Fruit fly (Drosophila melanogaster): Measurements from ENCODE around the gene jp.

The jp gene

DNA sequence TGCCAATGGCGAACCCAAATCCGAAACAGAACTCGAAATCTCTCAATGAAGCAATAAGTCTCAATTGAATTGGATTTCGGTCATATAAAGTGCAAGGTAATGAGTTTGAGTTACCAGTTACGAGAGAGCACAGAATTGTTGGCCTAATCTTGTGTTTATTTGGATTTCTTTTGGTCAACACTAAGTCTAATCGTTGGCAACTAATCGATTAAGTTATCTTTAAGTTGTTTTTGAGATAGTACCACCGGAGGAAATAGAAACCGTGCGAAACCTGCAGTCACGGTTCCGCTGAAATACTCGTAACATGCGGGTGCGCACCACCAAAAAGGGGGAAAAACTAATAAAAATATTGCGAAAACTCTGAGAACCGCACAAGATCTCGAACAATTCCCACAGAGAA, 22.6 kb upstream of the jp start, which contains the start of gene CG3841:
CG3841 (plus strand) TSS at position 301 of the 400 bp plus-strand sequence.
- TF ChIP-seq cato (GFP tag; optimal IDR thresholded peaks at IDR 0.05; ENCODE audit: borderline replicate concordance) (no peak), exex (tag; optimal IDR thresholded peaks at IDR 0.05) (peak; percentile 40)

DNA sequence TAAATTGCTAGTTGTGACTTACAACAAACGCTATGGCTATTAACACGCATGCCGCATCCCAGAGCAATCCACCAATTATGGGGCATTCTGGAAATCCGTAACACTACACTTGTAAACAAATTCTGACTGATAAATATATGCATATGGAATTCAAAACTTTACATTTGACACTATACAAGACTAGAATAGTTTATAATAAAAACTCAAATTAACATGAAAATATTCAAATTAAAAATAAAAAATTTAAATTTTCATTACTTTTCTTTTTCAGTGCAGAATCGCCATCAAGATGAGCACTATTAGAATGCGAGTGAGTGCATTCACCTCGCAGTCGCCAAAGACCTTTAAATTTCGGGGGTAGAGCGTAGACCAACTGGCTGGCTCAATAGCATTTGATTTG, 19.4 kb upstream of the jp start:
- peak; percentile 5 for TF ChIP-seq nerfin-1 (tag; optimal IDR thresholded peaks at IDR 0.05)
- TF ChIP-seq CG8924 (tag; optimal IDR thresholded peaks at IDR 0.05), result peak; percentile 41
- TF ChIP-seq shn (GFP tag; optimal IDR thresholded peaks at IDR 0.05), result no peak
- TF ChIP-seq Asciz (GFP tag; optimal IDR thresholded peaks at IDR 0.05), result peak; percentile 31
- peak; percentile 15 for TF ChIP-seq CG10209 (GFP tag; optimal IDR thresholded peaks at IDR 0.05)
- TF ChIP-seq HmgD (GFP tag; optimal IDR thresholded peaks at IDR 0.05), result no peak
- TF ChIP-seq zfh2 (GFP tag; optimal IDR thresholded peaks at IDR 0.05), result no peak
- no peak for TF ChIP-seq CG33213 (GFP tag; optimal IDR thresholded peaks at IDR 0.05)
- peak; percentile 64 for TF ChIP-seq CG15696 (tag; optimal IDR thresholded peaks at IDR 0.05)
- TF ChIP-seq CG10366 (GFP tag; IDR thresholded peaks at IDR 0.05), result no peak
- 0 out of 3 replicates have a peak, but pooled peaks have one; percentile 48 for TF ChIP-seq CG17361 (GFP tag; IDR thresholded peaks at IDR 0.05)
- TF ChIP-seq CG9727 (GFP tag; optimal IDR thresholded peaks at IDR 0.05), result peak; percentile 60
- TF ChIP-seq ap (GFP tag; IDR thresholded peaks at IDR 0.05), result no peak
- peak; percentile 36 for TF ChIP-seq CG6254 (GFP tag; optimal IDR thresholded peaks at IDR 0.05)
- peak; percentile 1 for TF ChIP-seq CG13775 (GFP tag; optimal IDR thresholded peaks at IDR 0.05)
- TF ChIP-seq CG10267 (tag; optimal IDR thresholded peaks at IDR 0.05), result peak; percentile 59
- TF ChIP-seq CG14710 (tag; optimal IDR thresholded peaks at IDR 0.05), result peak; percentile 71
- TF ChIP-seq ab (GFP tag; optimal IDR thresholded peaks at IDR 0.05), result no peak
- peak; percentile 83 for TF ChIP-seq CG2712 (tag; optimal IDR thresholded peaks at IDR 0.05)
- no peak for TF ChIP-seq CG12071 (GFP tag; optimal IDR thresholded peaks at IDR 0.05)
- TF ChIP-seq vvl (GFP tag; IDR thresholded peaks at IDR 0.05), result peak; percentile 74
- TF ChIP-seq Hand (GFP tag; optimal IDR thresholded peaks at IDR 0.05), result no peak
- peak; percentile 52 for TF ChIP-seq CG6689 (GFP tag; IDR thresholded peaks at IDR 0.05)
- TF ChIP-seq CG31441 (GFP tag; IDR thresholded peaks at IDR 0.05), result peak; percentile 62
- peak; percentile 44 for TF ChIP-seq CG8388 (GFP tag; optimal IDR thresholded peaks at IDR 0.05)
- peak; percentile 50 for TF ChIP-seq zen (tag; optimal IDR thresholded peaks at IDR 0.05)
- peak; percentile 2 for TF ChIP-seq CG33557 (GFP tag; optimal IDR thresholded peaks at IDR 0.05)
- TF ChIP-seq CG4424 (GFP tag; optimal IDR thresholded peaks at IDR 0.05), result peak; percentile 30
- TF ChIP-seq TFAM (GFP tag; optimal IDR thresholded peaks at IDR 0.05), result no peak
- TF ChIP-seq prd (optimal IDR thresholded peaks at IDR 0.05), result no peak
- TF ChIP-seq prd (GFP tag; IDR thresholded peaks at IDR 0.05), result peak; percentile 60; the same call in 1 of the 3 replicates
- TF ChIP-seq ham (GFP tag; IDR thresholded peaks at IDR 0.05), result no peak
- peak; percentile 25 for TF ChIP-seq Sox100B (GFP tag; optimal IDR thresholded peaks at IDR 0.05)
- no peak for TF ChIP-seq CG18476 (GFP tag; optimal IDR thresholded peaks at IDR 0.05)
- TF ChIP-seq gcm (GFP tag; optimal IDR thresholded peaks at IDR 0.05), result peak; percentile 51
- TF ChIP-seq D (optimal IDR thresholded peaks at IDR 0.05), result no peak
- TF ChIP-seq D (GFP tag; optimal IDR thresholded peaks at IDR 0.05), result peak; percentile 21
- peak; percentile 35 for TF ChIP-seq Nf-YB (GFP tag; optimal IDR thresholded peaks at IDR 0.05)
- no peak for TF ChIP-seq CG6854 (GFP tag; optimal IDR thresholded peaks at IDR 0.05)
- peak; percentile 15; the same call in 1 of the 2 replicates for TF ChIP-seq E2f1 (GFP tag; IDR thresholded peaks at IDR 0.05)
- peak; percentile 78 for TF ChIP-seq CG17829 (tag; optimal IDR thresholded peaks at IDR 0.05)
- no peak for TF ChIP-seq CG42726 (GFP tag; IDR thresholded peaks at IDR 0.05; ENCODE audit: partially characterized antibody)
- no peak for TF ChIP-seq exex (tag; optimal IDR thresholded peaks at IDR 0.05)
- TF ChIP-seq inv (GFP tag; IDR thresholded peaks at IDR 0.05; ENCODE audit: partially characterized antibody), result no peak
- no peak for TF ChIP-seq CG9797 (GFP tag; optimal IDR thresholded peaks at IDR 0.05)
- peak; percentile 61 for TF ChIP-seq Blimp-1 (GFP tag; optimal IDR thresholded peaks at IDR 0.05)
- peak; percentile 46 for TF ChIP-seq CG12391 (tag; optimal IDR thresholded peaks at IDR 0.05)

Measured in whole organism, embryonic.